Fruit fly (Drosophila melanogaster) whole organism, embryonic: ENCODE measurements around the gene CG14866.
A peak's percentile ranks its signal among the peaks of the same experiment; 100 is the strongest.

Experiments used
- BEAF-32 ChIP-seq: fragments of 200-800 bp; sonication (Bioruptor generic); optimal IDR thresholded peaks from 3 replicates; lab custom pipeline; 2017; ENCODE audit warnings: missing biosample characterization, missing genetic modification characterization, mild to moderate bottlenecking, moderate library complexity, missing genetic modification reagents
- CG11456 ChIP-seq: fragments of 200-800 bp; sonication (Bioruptor generic); IDR thresholded peaks from 3 replicates; pipeline ENCODE4 v1.3.6; 2022; ENCODE audit warnings: missing biosample characterization, missing genetic modification characterization
- CG12236 ChIP-seq: fragments of 200-800 bp; sonication (Bioruptor generic); optimal IDR thresholded peaks from 2 replicates; lab custom pipeline; 2016; ENCODE audit warnings: missing biosample characterization, missing genetic modification characterization
- CG12942 ChIP-seq: fragments of 200-800 bp; sonication (Bioruptor generic); optimal IDR thresholded peaks from 3 replicates; lab custom pipeline; 2016; ENCODE audit warnings: missing biosample characterization, missing genetic modification characterization
- CG13287 ChIP-seq: fragments of 200-800 bp; sonication (Bioruptor generic); IDR thresholded peaks from 2 replicates; pipeline ENCODE4 v1.3.6; 2022; ENCODE audit warnings: missing biosample characterization, missing genetic modification characterization; ENCODE audit not compliant: partially characterized antibody
- CG13296 ChIP-seq: fragments of 200-800 bp; sonication (Bioruptor generic); optimal IDR thresholded peaks from 3 replicates; lab custom pipeline; 2018; ENCODE audit warnings: missing biosample characterization, mild to moderate bottlenecking, missing genetic modification characterization
- CG13624 ChIP-seq: fragments of 200-800 bp; sonication (Bioruptor generic); optimal IDR thresholded peaks from 2 replicates; lab custom pipeline; 2016; ENCODE audit warnings: missing biosample characterization, missing genetic modification characterization
- CG13775 ChIP-seq: fragments of 200-800 bp; sonication (Bioruptor generic); optimal IDR thresholded peaks from 3 replicates; lab custom pipeline; 2017; ENCODE audit warnings: missing biosample characterization, mild to moderate bottlenecking, missing genetic modification characterization
- CG15514 ChIP-seq: fragments of 200-800 bp; sonication (Bioruptor generic); optimal IDR thresholded peaks from 3 replicates; lab custom pipeline; 2017; ENCODE audit warnings: missing biosample characterization, missing genetic modification characterization, mild to moderate bottlenecking, moderate library complexity, missing genetic modification reagents
- CG1602 ChIP-seq: fragments of 200-800 bp; sonication (Bioruptor generic); optimal IDR thresholded peaks from 3 replicates; lab custom pipeline; 2016; ENCODE audit warnings: missing biosample characterization, missing genetic modification characterization
- CG18011 ChIP-seq: fragments of 200-800 bp; sonication (Bioruptor generic); optimal IDR thresholded peaks from 2 replicates; lab custom pipeline; 2017; ENCODE audit warnings: missing biosample characterization, missing genetic modification characterization, mild to moderate bottlenecking, moderate library complexity, missing genotype
- CG18262 ChIP-seq: fragments of 200-800 bp; optimal IDR thresholded peaks from 3 replicates; lab custom pipeline; 2019; ENCODE audit warnings: missing biosample characterization, mild to moderate bottlenecking, missing genetic modification characterization, moderate library complexity
- CG18764 ChIP-seq: fragments of 200-800 bp; sonication (Bioruptor generic); optimal IDR thresholded peaks from 3 replicates; lab custom pipeline; 2016; ENCODE audit warnings: missing biosample characterization, missing genetic modification characterization
- CG3163 ChIP-seq: fragments of 200-800 bp; sonication (Bioruptor generic); optimal IDR thresholded peaks from 3 replicates; lab custom pipeline; 2016; ENCODE audit warnings: missing biosample characterization, missing genetic modification characterization
- CG3847 ChIP-seq: fragments of 200-800 bp; sonication (Bioruptor generic); IDR thresholded peaks from 2 replicates; pipeline ENCODE4 v1.3.6; 2022; ENCODE audit warnings: missing biosample characterization, missing genetic modification characterization
- CG6175 ChIP-seq: fragments of 200-800 bp; sonication (Bioruptor generic); IDR thresholded peaks from 3 replicates; pipeline ENCODE4 v1.3.6; 2022; ENCODE audit warnings: missing biosample characterization, missing genetic modification characterization
- CG6654 ChIP-seq: fragments of 200-800 bp; sonication (Bioruptor generic); optimal IDR thresholded peaks from 2 replicates; lab custom pipeline; 2017; ENCODE audit warnings: missing biosample characterization, mild to moderate bottlenecking, missing genetic modification characterization
- CG8924 ChIP-seq: fragments of 200-800 bp; optimal IDR thresholded peaks from 3 replicates; lab custom pipeline; 2019; ENCODE audit warnings: missing biosample characterization, mild to moderate bottlenecking, missing genetic modification characterization, moderate library complexity
- CG9727 ChIP-seq: fragments of 200-800 bp; sonication (Bioruptor generic); optimal IDR thresholded peaks from 3 replicates; lab custom pipeline; 2017; ENCODE audit warnings: missing biosample characterization, mild to moderate bottlenecking, missing genetic modification characterization
- Chrac-16 ChIP-seq: fragments of 200-800 bp; sonication (Bioruptor generic); optimal IDR thresholded peaks from 3 replicates; lab custom pipeline; 2016; ENCODE audit warnings: missing biosample characterization, missing genetic modification characterization
- Dfd ChIP-seq, 2 experiments: fragments of >200 bp; optimal IDR thresholded peaks; 2 replicates each; lab custom pipeline; 2017; ENCODE audit warnings: missing biosample characterization in 2 of 2, missing genetic modification characterization in 2 of 2
- Doc2 ChIP-seq: fragments of 200-800 bp; sonication (Bioruptor generic); IDR thresholded peaks from 2 replicates; pipeline ENCODE4 v1.3.6; 2022; ENCODE audit warnings: missing biosample characterization, missing genetic modification characterization
- ERR ChIP-seq: fragments of 200-800 bp; sonication (Bioruptor generic); optimal IDR thresholded peaks from 2 replicates; lab custom pipeline; 2016; ENCODE audit warnings: missing biosample characterization, missing genetic modification characterization
- Ets65A ChIP-seq: fragments of 200-800 bp; sonication (Bioruptor generic); peaks from one replicate; lab custom pipeline; 2016; ENCODE audit warnings: missing biosample characterization, missing genetic modification characterization
- Ets97D ChIP-seq: fragments of 200-800 bp; sonication (Bioruptor generic); optimal IDR thresholded peaks from 3 replicates; lab custom pipeline; 2016; ENCODE audit warnings: missing biosample characterization, missing genetic modification characterization
- Hmx ChIP-seq: fragments of 200-800 bp; sonication (Bioruptor generic); optimal IDR thresholded peaks from 2 replicates; lab custom pipeline; 2016; ENCODE audit warnings: missing biosample characterization, missing genetic modification characterization
- NFAT ChIP-seq: fragments of 200-800 bp; sonication (Bioruptor generic); IDR thresholded peaks from 2 replicates; pipeline ENCODE4 v1.3.6; 2022; ENCODE audit warnings: missing biosample characterization, missing genetic modification characterization
- Opbp ChIP-seq: fragments of 200-800 bp; sonication (Bioruptor generic); IDR thresholded peaks from 3 replicates; pipeline ENCODE4 v1.3.6; 2022; ENCODE audit warnings: missing biosample characterization, missing genetic modification characterization; ENCODE audit not compliant: partially characterized antibody
- Rx ChIP-seq: fragments of 200-800 bp; sonication (Bioruptor generic); IDR thresholded peaks from 2 replicates; pipeline ENCODE4 v1.3.6; 2022; ENCODE audit warnings: missing biosample characterization, missing genetic modification characterization
- Spps ChIP-seq: fragments of 200-800 bp; sonication (Bioruptor generic); optimal IDR thresholded peaks from 2 replicates; lab custom pipeline; 2018; ENCODE audit warnings: missing biosample characterization, mild to moderate bottlenecking, missing genetic modification characterization
- amos ChIP-seq: fragments of 200-800 bp; sonication (Bioruptor generic); IDR thresholded peaks from 2 replicates; pipeline ENCODE4 v1.3.6; 2022; ENCODE audit warnings: missing biosample characterization, missing genetic modification characterization; ENCODE audit not compliant: partially characterized antibody
- bbx ChIP-seq: fragments of 200-800 bp; sonication (Bioruptor generic); IDR thresholded peaks from 2 replicates; pipeline ENCODE4 v1.3.6; 2022; ENCODE audit warnings: missing biosample characterization, missing genetic modification characterization; ENCODE audit not compliant: partially characterized antibody
- bsh ChIP-seq, 2 experiments: fragments of 200-800 bp; sonication (Bioruptor generic); optimal IDR thresholded peaks; 2 replicates each; lab custom pipeline; 2017 to 2018; ENCODE audit warnings: mild to moderate bottlenecking in 2 of 2, missing biosample characterization in 2 of 2, missing genetic modification characterization in 2 of 2, moderate library complexity in 1 of 2
- caup ChIP-seq: fragments of 200-800 bp; sonication (Bioruptor generic); optimal IDR thresholded peaks from 3 replicates; lab custom pipeline; 2017; ENCODE audit warnings: missing biosample characterization, mild to moderate bottlenecking, missing genetic modification characterization, moderate library complexity; ENCODE audit not compliant: severe bottlenecking
- crc ChIP-seq: fragments of 200-800 bp; sonication (Bioruptor generic); optimal IDR thresholded peaks from 2 replicates; lab custom pipeline; 2016; ENCODE audit warnings: missing biosample characterization, missing genetic modification characterization
- da ChIP-seq: fragments of 200-800 bp; sonication (Bioruptor generic); optimal IDR thresholded peaks from 2 replicates; lab custom pipeline; 2016; ENCODE audit warnings: missing biosample characterization, missing genetic modification characterization
- dysf ChIP-seq: fragments of 200-800 bp; sonication (Bioruptor generic); IDR thresholded peaks from 3 replicates; pipeline ENCODE4 v1.3.6; 2022; ENCODE audit warnings: missing biosample characterization, missing genetic modification characterization
- ems ChIP-seq: fragments of 200-800 bp; sonication (Bioruptor generic); optimal IDR thresholded peaks from 3 replicates; lab custom pipeline; 2016; ENCODE audit warnings: missing biosample characterization, missing genetic modification characterization
- fd102C ChIP-seq: fragments of 200-800 bp; sonication (Bioruptor generic); optimal IDR thresholded peaks from 2 replicates; lab custom pipeline; 2018; ENCODE audit warnings: missing biosample characterization, mild to moderate bottlenecking, missing genetic modification characterization, moderate library complexity
- gsb ChIP-seq: fragments of 200-800 bp; sonication (Bioruptor generic); IDR thresholded peaks from 2 replicates; pipeline ENCODE4 v1.3.6; 2022; ENCODE audit warnings: missing biosample characterization, missing genetic modification characterization
- insv ChIP-seq, 2 experiments: fragments of 200-800 bp; sonication (Bioruptor generic); optimal IDR thresholded peaks; 3 replicates each; lab custom pipeline; 2016 to 2018; ENCODE audit warnings: missing biosample characterization in 2 of 2, missing genetic modification characterization in 2 of 2
- jumu ChIP-seq: fragments of 200-800 bp; sonication (Bioruptor generic); optimal IDR thresholded peaks from 3 replicates; lab custom pipeline; 2016; ENCODE audit warnings: missing biosample characterization, missing genetic modification characterization
- lmd ChIP-seq: fragments of 200-800 bp; sonication (Bioruptor generic); IDR thresholded peaks from 2 replicates; pipeline ENCODE4 v1.3.6; 2022; ENCODE audit warnings: missing biosample characterization, missing genetic modification characterization
- nom ChIP-seq: fragments of 200-800 bp; sonication (Bioruptor generic); optimal IDR thresholded peaks from 2 replicates; lab custom pipeline; 2017; ENCODE audit warnings: missing biosample characterization, missing genetic modification characterization, mild to moderate bottlenecking, moderate library complexity, missing genetic modification reagents
- odd ChIP-seq: fragments of 200-800 bp; sonication (Bioruptor generic); optimal IDR thresholded peaks from 2 replicates; lab custom pipeline; 2017; ENCODE audit warnings: missing biosample characterization, mild to moderate bottlenecking, missing genetic modification characterization
- pho ChIP-seq: fragments of 200-800 bp; sonication (Bioruptor generic); optimal IDR thresholded peaks from 2 replicates; lab custom pipeline; 2016; ENCODE audit warnings: missing biosample characterization, missing genetic modification characterization
- rib ChIP-seq: fragments of 200-800 bp; sonication (Bioruptor generic); IDR thresholded peaks from 2 replicates; pipeline ENCODE4 v1.3.6; 2022; ENCODE audit warnings: missing biosample characterization, missing genetic modification characterization
- sens ChIP-seq: fragments of 200-800 bp; sonication (Bioruptor generic); peaks from one replicate; lab custom pipeline; 2016; ENCODE audit warnings: missing biosample characterization, missing genetic modification characterization
- shn ChIP-seq: fragments of 200-800 bp; sonication (Bioruptor generic); optimal IDR thresholded peaks from 3 replicates; lab custom pipeline; 2016; ENCODE audit warnings: missing biosample characterization, missing genetic modification characterization
- vvl ChIP-seq: fragments of 200-800 bp; sonication (Bioruptor generic); IDR thresholded peaks from 2 replicates; pipeline ENCODE4 v1.3.6; 2022; ENCODE audit warnings: missing biosample characterization, missing genetic modification characterization
- yki ChIP-seq: fragments of >200 bp; optimal IDR thresholded peaks from 3 replicates; lab custom pipeline; 2018

The CG14866 gene

dm6 chr3R:15332994-15333393 lies 16.7 kb downstream of the CG14866 start, which contains the start of the genes Fkbp39 and Cyfip (continued):
- peak; percentile 75 for TF ChIP-seq bbx
- no peak for TF ChIP-seq gsb (GFP tag; lab: Robert Waterston, UW)
- TF ChIP-seq Chrac-16: peak; percentile 40
- TF ChIP-seq CG8924 (tag; lab: Kevin White, UChicago): peak; percentile 40
- no peak for TF ChIP-seq Spps (tag; lab: Kevin White, UChicago)
- peak; percentile 47 for TF ChIP-seq CG18011 (GFP tag; lab: Kevin White, UChicago)
- no peak for TF ChIP-seq nom (GFP tag; lab: Kevin White, UChicago)
- peak; percentile 39 for TF ChIP-seq CG3163 (GFP tag; lab: Kevin White, UChicago)
- TF ChIP-seq CG13624: peak; percentile 91
- peak; percentile 97 for TF ChIP-seq CG15514 (GFP tag; lab: Kevin White, UChicago)
- peak; percentile 53 for TF ChIP-seq ems (GFP tag; lab: Kevin White, UChicago)
- TF ChIP-seq Ets65A: peak; percentile 85
- no peak for TF ChIP-seq CG1602 (GFP tag; lab: Kevin White, UChicago)
- no peak for TF ChIP-seq CG6175 (GFP tag; lab: Robert Waterston, UW)
- peak; percentile 87 for TF ChIP-seq jumu (GFP tag; lab: Kevin White, UChicago)
- peak; percentile 66; the same call in 1 of the 2 replicates for TF ChIP-seq vvl (GFP tag; lab: Robert Waterston, UW)
- TF ChIP-seq CG18764: no peak
- TF ChIP-seq CG12236: no peak
- TF ChIP-seq Opbp: peak; percentile 83
- TF ChIP-seq odd (GFP tag; lab: Kevin White, UChicago): no peak
- peak; percentile 62 for TF ChIP-seq ERR
- peak; percentile 62; the same call in 1 of the 3 replicates for TF ChIP-seq CG11456
- no peak for TF ChIP-seq CG18262 (tag; lab: Kevin White, UChicago)
- peak; percentile 64 for TF ChIP-seq caup (GFP tag; lab: Kevin White, UChicago)
- TF ChIP-seq dysf (GFP tag; lab: Robert Waterston, UW): 0 out of 3 replicates have a peak, but pooled peaks have one; percentile 21
- no peak; the same call in 1 of the 2 replicates for TF ChIP-seq lmd (GFP tag; lab: Robert Waterston, UW)
- peak; percentile 2 for TF ChIP-seq CG9727 (GFP tag; lab: Kevin White, UChicago)
- peak; percentile 40 for TF ChIP-seq CG13775
- TF ChIP-seq pho (GFP tag; lab: Kevin White, UChicago): peak; percentile 69
- peak; percentile 8 for TF ChIP-seq CG12942 (GFP tag; lab: Kevin White, UChicago)
- peak in 1 of 2 experiments; percentile 16 for TF ChIP-seq bsh (GFP tag; optimal IDR thresholded peaks at IDR 0.05; lab: Kevin White, UChicago)
- peak; percentile 41; the same call in 1 of the 2 replicates for TF ChIP-seq NFAT (GFP tag; lab: Robert Waterston, UW)
- peak; percentile 2 for TF ChIP-seq CG13296 (GFP tag; lab: Kevin White, UChicago)
- TF ChIP-seq insv (GFP tag; optimal IDR thresholded peaks at IDR 0.05; lab: Kevin White, UChicago): peak in 1 of 2 experiments; percentile 43
- peak; percentile 77; the same call in 1 of the 2 replicates for TF ChIP-seq amos (GFP tag; lab: Robert Waterston, UW)
- no peak for TF ChIP-seq Rx (GFP tag; lab: Robert Waterston, UW)
- no peak for TF ChIP-seq CG6654 (GFP tag; lab: Kevin White, UChicago)
- no peak for TF ChIP-seq Doc2 (GFP tag; lab: Robert Waterston, UW)
- TF ChIP-seq rib (GFP tag; lab: Robert Waterston, UW): peak; percentile 70; the same call in 1 of the 2 replicates
- no peak for TF ChIP-seq Hmx (GFP tag; lab: Kevin White, UChicago)
- peak; percentile 82 for TF ChIP-seq BEAF-32 (GFP tag; lab: Kevin White, UChicago)
- no peak for TF ChIP-seq Dfd (GFP tag; optimal IDR thresholded peaks at IDR 0.05; lab: Kevin White, UChicago)
- no peak for TF ChIP-seq yki (lab: Kevin White, UChicago)
- TF ChIP-seq shn (GFP tag; lab: Kevin White, UChicago): peak; percentile 49
- peak; percentile 4 for TF ChIP-seq fd102C (GFP tag; lab: Kevin White, UChicago)
- peak; percentile 85 for TF ChIP-seq CG13287 (GFP tag; lab: Robert Waterston, UW)
- peak; percentile 91 for TF ChIP-seq sens (GFP tag; lab: Kevin White, UChicago)
- TF ChIP-seq Ets97D (GFP tag; lab: Kevin White, UChicago): peak; percentile 95
- TF ChIP-seq crc (GFP tag; lab: Kevin White, UChicago): no peak
- TF ChIP-seq da (GFP tag; lab: Kevin White, UChicago): peak; percentile 51
- peak; percentile 69 for TF ChIP-seq CG3847 (GFP tag; lab: Robert Waterston, UW)
